Fruit fly (Drosophila melanogaster) whole organism, embryonic: ENCODE measurements around the gene CG43367.

ENCODE experiments used
- CG10959 ChIP-seq: fragments of 200-800 bp; sonication (Bioruptor generic); IDR thresholded peaks from 2 replicates; pipeline ENCODE4 v1.3.6; 2022; ENCODE audit warnings: missing biosample characterization, missing genetic modification characterization
- CG11723 ChIP-seq: fragments of 200-800 bp; sonication (Bioruptor generic); optimal IDR thresholded peaks from 2 replicates; lab custom pipeline; 2017; ENCODE audit warnings: missing biosample characterization, mild to moderate bottlenecking, missing genetic modification characterization
- CG12942 ChIP-seq: fragments of 200-800 bp; sonication (Bioruptor generic); optimal IDR thresholded peaks from 3 replicates; lab custom pipeline; 2016; ENCODE audit warnings: missing biosample characterization, missing genetic modification characterization
- CG13894 ChIP-seq: fragments of 200-800 bp; sonication (Bioruptor generic); optimal IDR thresholded peaks from 3 replicates; lab custom pipeline; 2018; ENCODE audit warnings: missing biosample characterization, mild to moderate bottlenecking, missing genetic modification characterization, moderate library complexity
- CG14014 ChIP-seq: fragments of 200-800 bp; sonication (Bioruptor generic); IDR thresholded peaks from 2 replicates; pipeline ENCODE4 v1.3.6; 2022; ENCODE audit warnings: missing biosample characterization, missing genetic modification characterization
- CG15011 ChIP-seq: fragments of 200-800 bp; sonication (Bioruptor generic); optimal IDR thresholded peaks from 3 replicates; lab custom pipeline; 2018; ENCODE audit warnings: missing biosample characterization, mild to moderate bottlenecking, missing genetic modification characterization
- CG1647 ChIP-seq: fragments of 200-800 bp; sonication (Bioruptor generic); optimal IDR thresholded peaks from 3 replicates; lab custom pipeline; 2016; ENCODE audit warnings: missing biosample characterization, missing genetic modification characterization
- CG2712 ChIP-seq: fragments of 200-800 bp; optimal IDR thresholded peaks from 3 replicates; lab custom pipeline; 2019; ENCODE audit warnings: missing biosample characterization, mild to moderate bottlenecking, missing genetic modification characterization, moderate library complexity
- CG31365 ChIP-seq: fragments of 200-800 bp; sonication (Bioruptor generic); optimal IDR thresholded peaks from 2 replicates; lab custom pipeline; 2018; ENCODE audit warnings: missing biosample characterization, mild to moderate bottlenecking, missing genetic modification characterization
- CG34376 ChIP-seq: fragments of 200-800 bp; sonication (Bioruptor generic); optimal IDR thresholded peaks from 2 replicates; lab custom pipeline; 2018; ENCODE audit warnings: missing biosample characterization, mild to moderate bottlenecking, missing genetic modification characterization
- CG4282 ChIP-seq: fragments of 200-800 bp; sonication (Bioruptor generic); optimal IDR thresholded peaks from 2 replicates; lab custom pipeline; 2016; ENCODE audit warnings: missing biosample characterization, missing genetic modification characterization
- CG4854 ChIP-seq: fragments of 200-800 bp; sonication (Bioruptor generic); optimal IDR thresholded peaks from 2 replicates; lab custom pipeline; 2016; ENCODE audit warnings: missing biosample characterization, missing genetic modification characterization, inconsistent platforms
- CG6813 ChIP-seq: fragments of 200-800 bp; sonication (Bioruptor generic); optimal IDR thresholded peaks from 2 replicates; lab custom pipeline; 2017; ENCODE audit warnings: missing biosample characterization, missing genetic modification characterization, mild to moderate bottlenecking, moderate library complexity, missing genetic modification reagents
- CG7271 ChIP-seq: fragments of 200-800 bp; sonication (Bioruptor generic); optimal IDR thresholded peaks from 2 replicates; lab custom pipeline; 2018; ENCODE audit warnings: missing biosample characterization, mild to moderate bottlenecking, missing genetic modification characterization, moderate library complexity
- CG7786 ChIP-seq: fragments of 200-800 bp; sonication (Bioruptor generic); optimal IDR thresholded peaks from 2 replicates; lab custom pipeline; 2016; ENCODE audit warnings: missing biosample characterization, missing genetic modification characterization
- CG7928 ChIP-seq: fragments of 200-800 bp; sonication (Bioruptor generic); optimal IDR thresholded peaks from 2 replicates; lab custom pipeline; 2017; ENCODE audit warnings: missing biosample characterization, mild to moderate bottlenecking, missing genetic modification characterization
- CG8359 ChIP-seq: fragments of 200-800 bp; sonication (Bioruptor generic); optimal IDR thresholded peaks from 2 replicates; lab custom pipeline; 2017; ENCODE audit warnings: missing biosample characterization, mild to moderate bottlenecking, missing genetic modification characterization, borderline replicate concordance
- CG8478 ChIP-seq: fragments of >200 bp; optimal IDR thresholded peaks from 2 replicates; lab custom pipeline; 2018
- CG9437 ChIP-seq: fragments of 200-800 bp; sonication (Bioruptor generic); optimal IDR thresholded peaks from 2 replicates; lab custom pipeline; 2018; ENCODE audit warnings: missing biosample characterization, mild to moderate bottlenecking, missing genetic modification characterization
- CG9932 ChIP-seq: fragments of 200-800 bp; sonication (Bioruptor generic); IDR thresholded peaks from 2 replicates; pipeline ENCODE4 v1.3.6; 2022; ENCODE audit warnings: missing biosample characterization, missing genetic modification characterization
- D ChIP-seq, 2 experiments: fragments of 200-800 bp in 1 of 2; fragments of >200 bp in 1 of 2; sonication (Bioruptor generic) in 1 of 2; optimal IDR thresholded peaks; 2 replicates in 1 of 2; 3 replicates in 1 of 2; lab custom pipeline; 2017; ENCODE audit warnings: mild to moderate bottlenecking in 1 of 2, missing biosample characterization in 1 of 2, missing genetic modification characterization in 1 of 2, missing genetic modification reagents in 1 of 2
- Dip2 ChIP-seq: fragments of 200-800 bp; sonication (Bioruptor generic); IDR thresholded peaks from 2 replicates; pipeline ENCODE4 v1.3.6; 2022; ENCODE audit warnings: missing biosample characterization, missing genetic modification characterization
- ERR ChIP-seq: fragments of 200-800 bp; sonication (Bioruptor generic); optimal IDR thresholded peaks from 2 replicates; lab custom pipeline; 2016; ENCODE audit warnings: missing biosample characterization, missing genetic modification characterization
- Fer3 ChIP-seq: fragments of 200-800 bp; sonication (Bioruptor generic); optimal IDR thresholded peaks from 2 replicates; lab custom pipeline; 2018; ENCODE audit warnings: missing biosample characterization, mild to moderate bottlenecking, missing genetic modification characterization, moderate library complexity
- GATAe ChIP-seq: fragments of 200-800 bp; sonication (Bioruptor generic); conservative IDR thresholded peaks from 2 replicates; pipeline ENCODE4 v1.3.6; 2022; ENCODE audit warnings: missing biosample characterization, missing genetic modification characterization
- MTF-1 ChIP-seq: fragments of 200-800 bp; sonication (Bioruptor generic); optimal IDR thresholded peaks from 2 replicates; lab custom pipeline; 2018; ENCODE audit warnings: missing biosample characterization, mild to moderate bottlenecking, missing genetic modification characterization, borderline replicate concordance
- Rfx ChIP-seq: fragments of 200-800 bp; sonication (Bioruptor generic); IDR thresholded peaks from 2 replicates; pipeline ENCODE4 v1.3.6; 2022; ENCODE audit warnings: missing biosample characterization, missing genetic modification characterization
- aop ChIP-seq: fragments of 200-800 bp; sonication (Bioruptor generic); IDR thresholded peaks from 2 replicates; pipeline ENCODE4 v1.3.6; 2022; ENCODE audit warnings: missing biosample characterization, missing genetic modification characterization
- danr ChIP-seq: fragments of 200-800 bp; sonication (Bioruptor generic); IDR thresholded peaks from 2 replicates; pipeline ENCODE4 v1.3.6; 2022; ENCODE audit warnings: missing biosample characterization, missing genetic modification characterization
- dimm ChIP-seq: fragments of 200-800 bp; sonication (Bioruptor generic); IDR thresholded peaks from 2 replicates; pipeline ENCODE4 v1.3.6; 2022; ENCODE audit warnings: missing biosample characterization, missing genetic modification characterization
- exex ChIP-seq: fragments of 200-800 bp; sonication (Bioruptor generic); optimal IDR thresholded peaks from 4 replicates; lab custom pipeline; 2018; ENCODE audit warnings: missing biosample characterization, mild to moderate bottlenecking, missing genetic modification characterization, moderate library complexity
- fd64A ChIP-seq: fragments of 200-800 bp; sonication (Bioruptor generic); optimal IDR thresholded peaks from 3 replicates; lab custom pipeline; 2018; ENCODE audit warnings: missing biosample characterization, mild to moderate bottlenecking, missing genetic modification characterization
- fu2 ChIP-seq: fragments of 200-800 bp; sonication (Bioruptor generic); optimal IDR thresholded peaks from 2 replicates; lab custom pipeline; 2016; ENCODE audit warnings: missing biosample characterization, missing genetic modification characterization
- gem ChIP-seq: fragments of 200-800 bp; sonication (Bioruptor generic); optimal IDR thresholded peaks from 2 replicates; lab custom pipeline; 2019; ENCODE audit warnings: missing biosample characterization, mild to moderate bottlenecking, missing genetic modification characterization, moderate library complexity
- grau ChIP-seq: fragments of 200-800 bp; optimal IDR thresholded peaks from 3 replicates; lab custom pipeline; 2019; ENCODE audit warnings: missing biosample characterization, mild to moderate bottlenecking, missing genetic modification characterization, moderate library complexity
- gsb ChIP-seq: fragments of 200-800 bp; sonication (Bioruptor generic); IDR thresholded peaks from 2 replicates; pipeline ENCODE4 v1.3.6; 2022; ENCODE audit warnings: missing biosample characterization, missing genetic modification characterization
- her ChIP-seq: fragments of 200-800 bp; sonication (Bioruptor generic); optimal IDR thresholded peaks from 2 replicates; lab custom pipeline; 2016; ENCODE audit warnings: missing biosample characterization, missing genetic modification characterization
- hkb ChIP-seq, 2 experiments: fragments of 200-800 bp in 1 of 2; fragments of >200 bp in 1 of 2; sonication (Bioruptor generic) in 1 of 2; IDR thresholded peaks in 1 of 2; optimal IDR thresholded peaks in 1 of 2; 2 replicates each; pipeline versions ENCODE4 v1.3.6 to Lab custom; 2017 to 2022; ENCODE audit warnings: missing biosample characterization in 1 of 2, missing genetic modification characterization in 1 of 2
- lilli ChIP-seq: fragments of 200-800 bp; sonication (Bioruptor generic); optimal IDR thresholded peaks from 3 replicates; lab custom pipeline; 2016; ENCODE audit warnings: missing biosample characterization, missing genetic modification characterization
- odd ChIP-seq: fragments of 200-800 bp; sonication (Bioruptor generic); optimal IDR thresholded peaks from 2 replicates; lab custom pipeline; 2017; ENCODE audit warnings: missing biosample characterization, mild to moderate bottlenecking, missing genetic modification characterization
- p53 ChIP-seq: fragments of 200-800 bp; sonication (Bioruptor generic); optimal IDR thresholded peaks from 2 replicates; lab custom pipeline; 2016; ENCODE audit warnings: missing biosample characterization, missing genetic modification characterization
- pho ChIP-seq: fragments of 200-800 bp; sonication (Bioruptor generic); optimal IDR thresholded peaks from 2 replicates; lab custom pipeline; 2016; ENCODE audit warnings: missing biosample characterization, missing genetic modification characterization
- prd ChIP-seq, 3 experiments: fragments of >200 bp in 2 of 3; fragments of 200-800 bp in 1 of 3; sonication (Bioruptor generic) in 1 of 3; optimal IDR thresholded peaks in 2 of 3; IDR thresholded peaks in 1 of 3; 2 replicates in 2 of 3; 3 replicates in 1 of 3; pipeline versions ENCODE4 v1.3.6 to Lab custom; 2017 to 2022; ENCODE audit warnings: missing biosample characterization in 1 of 3, missing genetic modification characterization in 1 of 3
- sc ChIP-seq, 3 experiments: fragments of >200 bp in 2 of 3; fragments of 200-800 bp in 1 of 3; sonication (Bioruptor generic) in 1 of 3; optimal IDR thresholded peaks; 2 replicates in 2 of 3; 3 replicates in 1 of 3; lab custom pipeline; 2017; ENCODE audit warnings: mild to moderate bottlenecking in 1 of 3, missing biosample characterization in 1 of 3, missing genetic modification characterization in 1 of 3, missing genetic modification reagents in 1 of 3
- sd ChIP-seq: fragments of 200-800 bp; sonication (Bioruptor generic); optimal IDR thresholded peaks from 3 replicates; lab custom pipeline; 2018; ENCODE audit warnings: missing biosample characterization, mild to moderate bottlenecking, missing genetic modification characterization, moderate library complexity
- seq ChIP-seq: fragments of 200-800 bp; sonication (Bioruptor generic); IDR thresholded peaks from 2 replicates; pipeline ENCODE4 v1.3.6; 2022; ENCODE audit warnings: missing biosample characterization, missing genetic modification characterization
- sisA ChIP-seq: fragments of 200-800 bp; sonication (Bioruptor generic); IDR thresholded peaks from 2 replicates; pipeline ENCODE4 v1.3.6; 2022; ENCODE audit warnings: missing biosample characterization, missing genetic modification characterization
- sob ChIP-seq: fragments of 200-800 bp; sonication (Bioruptor generic); IDR thresholded peaks from 2 replicates; pipeline ENCODE4 v1.3.6; 2022; ENCODE audit warnings: missing biosample characterization, missing genetic modification characterization
- trh ChIP-seq: fragments of 200-800 bp; sonication (Bioruptor generic); optimal IDR thresholded peaks from 2 replicates; lab custom pipeline; 2016; ENCODE audit warnings: missing biosample characterization, missing genetic modification characterization

CG43367 gene

dm6 chr3L:4254301-4254834 is 60.6 kb downstream of the CG43367 start, which contains the start of the genes ago and CG1265 (continued):
- TF ChIP-seq CG11723 (no peak), MTF-1 (GFP tag; lab: Kevin White, UChicago) (peak; percentile 2), Dip2 (GFP tag; lab: Robert Waterston, UW) (no peak), sob (peak; percentile 15; the same call in 1 of the 2 replicates), D (optimal IDR thresholded peaks at IDR 0.05; lab: Kevin White, UChicago) (no peak), D (GFP tag; optimal IDR thresholded peaks at IDR 0.05; lab: Kevin White, UChicago) (no peak), CG8478 (lab: Kevin White, UChicago) (no peak), gem (peak; percentile 74), p53 (no peak), CG2712 (tag; lab: Kevin White, UChicago) (peak; percentile 69), gsb (GFP tag; lab: Robert Waterston, UW) (no peak), seq (GFP tag; lab: Robert Waterston, UW) (no peak), prd (optimal IDR thresholded peaks at IDR 0.05; lab: Kevin White, UChicago) (no peak), prd (GFP tag; IDR thresholded peaks at IDR 0.05; lab: Robert Waterston, UW) (peak; percentile 42; the same call in 1 of the 3 replicates), CG4854 (no peak), CG10959 (GFP tag; lab: Robert Waterston, UW) (no peak), CG1647 (no peak), sd (tag; lab: Kevin White, UChicago) (no peak), CG8359 (GFP tag; lab: Kevin White, UChicago) (no peak), dimm (GFP tag; lab: Robert Waterston, UW) (no peak), sisA (GFP tag; lab: Robert Waterston, UW) (peak; percentile 42), pho (GFP tag; lab: Kevin White, UChicago) (no peak), CG7271 (tag; lab: Kevin White, UChicago) (no peak), ERR (GFP tag; lab: Kevin White, UChicago) (no peak), CG4282 (GFP tag; lab: Kevin White, UChicago) (no peak), lilli (GFP tag; lab: Kevin White, UChicago) (peak; percentile 50), sc (optimal IDR thresholded peaks at IDR 0.05; lab: Kevin White, UChicago) (no peak), sc (GFP tag; optimal IDR thresholded peaks at IDR 0.05; lab: Kevin White, UChicago) (no peak), aop (GFP tag; lab: Robert Waterston, UW) (no peak), CG14014 (GFP tag; lab: Robert Waterston, UW) (peak; percentile 47), fu2 (GFP tag; lab: Kevin White, UChicago) (no peak), CG7786 (GFP tag; lab: Kevin White, UChicago) (peak; percentile 24), CG9437 (GFP tag; lab: Kevin White, UChicago) (peak; percentile 42), odd (GFP tag; lab: Kevin White, UChicago) (peak; percentile 45), exex (tag; lab: Kevin White, UChicago) (no peak), grau (tag; lab: Kevin White, UChicago) (peak; percentile 56), danr (GFP tag; lab: Robert Waterston, UW) (no peak), her (no peak), trh (GFP tag; lab: Kevin White, UChicago) (no peak), CG7928 (no peak), fd64A (GFP tag; lab: Kevin White, UChicago) (no peak), CG6813 (GFP tag; lab: Kevin White, UChicago) (no peak), Rfx (GFP tag; lab: Robert Waterston, UW) (peak; percentile 68), CG15011 (GFP tag; lab: Kevin White, UChicago) (no peak), CG9932 (peak; percentile 72), CG31365 (tag; lab: Kevin White, UChicago) (no peak), CG13894 (tag; lab: Kevin White, UChicago) (no peak), GATAe (GFP tag; lab: Robert Waterston, UW) (no peak), hkb (optimal IDR thresholded peaks at IDR 0.05; lab: Kevin White, UChicago) (no peak), hkb (GFP tag; IDR thresholded peaks at IDR 0.05; lab: Robert Waterston, UW) (no peak), CG12942 (no peak), Fer3 (no peak), CG34376 (GFP tag; lab: Kevin White, UChicago) (no peak)
